Fruit fly (Drosophila melanogaster) whole organism, prepupa: ENCODE data around the gene Ssl2.

Source experiments
- Blimp-1 ChIP-seq: fragments of 200-800 bp; sonication (Bioruptor generic); optimal IDR thresholded peaks from 3 replicates; lab custom pipeline; 2017; ENCODE audit warnings: missing biosample characterization, missing genetic modification characterization, mild to moderate bottlenecking, moderate library complexity, missing genetic modification reagents
- CG10631 ChIP-seq: fragments of 200-800 bp; sonication (Bioruptor generic); optimal IDR thresholded peaks from 2 replicates; lab custom pipeline; 2016; ENCODE audit warnings: missing biosample characterization, missing genetic modification characterization
- CG10669 ChIP-seq: fragments of 200-800 bp; sonication (Bioruptor generic); optimal IDR thresholded peaks from 3 replicates; lab custom pipeline; 2018; ENCODE audit warnings: missing biosample characterization, mild to moderate bottlenecking, missing genetic modification characterization, moderate library complexity
- CG11762 ChIP-seq: fragments of 200-800 bp; sonication (Bioruptor generic); optimal IDR thresholded peaks from 3 replicates; lab custom pipeline; 2016; ENCODE audit warnings: missing biosample characterization, missing genetic modification characterization; ENCODE audit not compliant: insufficient read depth
- CG15336 ChIP-seq: fragments of 200-800 bp; sonication (Bioruptor generic); IDR thresholded peaks from 2 replicates; pipeline ENCODE4 v1.3.6; 2022; ENCODE audit warnings: missing biosample characterization, missing genetic modification characterization
- CG1621 ChIP-seq: fragments of 200-800 bp; sonication (Bioruptor generic); optimal IDR thresholded peaks from 3 replicates; lab custom pipeline; 2018; ENCODE audit warnings: missing biosample characterization, mild to moderate bottlenecking, missing genetic modification characterization
- CG3032 ChIP-seq: fragments of 200-800 bp; optimal IDR thresholded peaks from 2 replicates; lab custom pipeline; 2019; ENCODE audit warnings: missing biosample characterization, mild to moderate bottlenecking, missing genetic modification characterization, moderate library complexity
- CG32006 ChIP-seq: fragments of 200-800 bp; sonication (Bioruptor generic); optimal IDR thresholded peaks from 3 replicates; lab custom pipeline; 2017; ENCODE audit warnings: missing biosample characterization, mild to moderate bottlenecking, missing genetic modification characterization
- CG3919 ChIP-seq: fragments of 200-800 bp; sonication (Bioruptor generic); optimal IDR thresholded peaks from 3 replicates; lab custom pipeline; 2016; ENCODE audit warnings: missing biosample characterization, missing genetic modification characterization
- CG6163 ChIP-seq: fragments of 200-800 bp; sonication (Bioruptor generic); IDR thresholded peaks from 3 replicates; pipeline ENCODE4 v1.3.6; 2022; ENCODE audit warnings: missing biosample characterization, missing genetic modification characterization
- CG6276 ChIP-seq: fragments of 200-800 bp; sonication (Bioruptor generic); optimal IDR thresholded peaks from 2 replicates; lab custom pipeline; 2017; ENCODE audit warnings: missing biosample characterization, mild to moderate bottlenecking, missing genetic modification characterization
- CG6808 ChIP-seq: fragments of 200-800 bp; sonication (Bioruptor generic); optimal IDR thresholded peaks from 3 replicates; lab custom pipeline; 2017; ENCODE audit warnings: missing biosample characterization, missing genetic modification characterization, mild to moderate bottlenecking, moderate library complexity, missing genetic modification reagents
- CG6854 ChIP-seq: fragments of 200-800 bp; sonication (Bioruptor generic); optimal IDR thresholded peaks from 2 replicates; lab custom pipeline; 2017; ENCODE audit warnings: missing biosample characterization, mild to moderate bottlenecking, missing genetic modification characterization
- CG7368 ChIP-seq: fragments of 200-800 bp; sonication (Bioruptor generic); optimal IDR thresholded peaks from 3 replicates; lab custom pipeline; 2016; ENCODE audit warnings: missing biosample characterization, missing genetic modification characterization
- CG8632 ChIP-seq: fragments of 200-800 bp; sonication (Bioruptor generic); optimal IDR thresholded peaks from 3 replicates; lab custom pipeline; 2016; ENCODE audit warnings: missing biosample characterization, missing genetic modification characterization
- CG9139 ChIP-seq: fragments of 200-800 bp; sonication (Bioruptor generic); optimal IDR thresholded peaks from 3 replicates; lab custom pipeline; 2017; ENCODE audit warnings: missing biosample characterization, mild to moderate bottlenecking, missing genetic modification characterization
- Eip75B ChIP-seq: fragments of 200-800 bp; sonication (Bioruptor generic); optimal IDR thresholded peaks from 3 replicates; lab custom pipeline; 2016; ENCODE audit warnings: missing biosample characterization, missing genetic modification characterization
- Eip78C ChIP-seq: fragments of 200-800 bp; sonication (Bioruptor generic); peaks from one replicate; lab custom pipeline; 2016; ENCODE audit warnings: missing biosample characterization, missing genetic modification characterization
- Eip93F ChIP-seq: fragments of 200-800 bp; sonication (Bioruptor generic); optimal IDR thresholded peaks from 2 replicates; lab custom pipeline; 2016; ENCODE audit warnings: missing biosample characterization, mild to moderate bottlenecking, missing genetic modification characterization
- Ets21C ChIP-seq: fragments of 200-800 bp; sonication (Bioruptor generic); optimal IDR thresholded peaks from 3 replicates; lab custom pipeline; 2016; ENCODE audit warnings: missing biosample characterization, missing genetic modification characterization
- Ets96B ChIP-seq: fragments of 200-800 bp; optimal IDR thresholded peaks from 2 replicates; lab custom pipeline; 2019; ENCODE audit warnings: missing biosample characterization, mild to moderate bottlenecking, missing genetic modification characterization, moderate library complexity
- Gug ChIP-seq: fragments of 200-800 bp; sonication (Bioruptor generic); IDR thresholded peaks from 2 replicates; pipeline ENCODE4 v1.3.6; 2022; ENCODE audit warnings: missing biosample characterization, missing genetic modification characterization
- Hr38 ChIP-seq: sonication (Bioruptor generic); optimal IDR thresholded peaks from 2 replicates; lab custom pipeline; 2016; ENCODE audit warnings: missing biosample characterization, missing genetic modification characterization
- Hr39 ChIP-seq: fragments of 200-800 bp; sonication (Bioruptor generic); optimal IDR thresholded peaks from 2 replicates; lab custom pipeline; 2016; ENCODE audit warnings: missing biosample characterization, missing genetic modification characterization
- Met ChIP-seq: fragments of 200-800 bp; sonication (Bioruptor generic); optimal IDR thresholded peaks from 3 replicates; lab custom pipeline; 2016; ENCODE audit warnings: missing biosample characterization, missing genetic modification characterization
- OdsH ChIP-seq: fragments of 200-800 bp; sonication (Bioruptor generic); optimal IDR thresholded peaks from 3 replicates; lab custom pipeline; 2016; ENCODE audit warnings: missing biosample characterization, missing genetic modification characterization
- Smox ChIP-seq: fragments of 200-800 bp; sonication (Bioruptor generic); optimal IDR thresholded peaks from 3 replicates; lab custom pipeline; 2016; ENCODE audit warnings: missing biosample characterization, missing genetic modification characterization
- Sox102F ChIP-seq: fragments of 200-800 bp; sonication (Bioruptor generic); optimal IDR thresholded peaks from 2 replicates; lab custom pipeline; 2016; ENCODE audit warnings: missing biosample characterization, mild to moderate bottlenecking, missing genetic modification characterization
- Sox14 ChIP-seq: fragments of 200-800 bp; sonication (Bioruptor generic); optimal IDR thresholded peaks from 3 replicates; lab custom pipeline; 2016; ENCODE audit warnings: missing biosample characterization, missing genetic modification characterization
- Sox15 ChIP-seq: fragments of 200-800 bp; sonication (Bioruptor generic); optimal IDR thresholded peaks from 3 replicates; lab custom pipeline; 2016; ENCODE audit warnings: missing biosample characterization, missing genetic modification characterization
- achi ChIP-seq: fragments of 200-800 bp; sonication (Bioruptor generic); optimal IDR thresholded peaks from 3 replicates; lab custom pipeline; 2016; ENCODE audit warnings: missing biosample characterization, missing genetic modification characterization
- acj6 ChIP-seq: fragments of 200-800 bp; sonication (Bioruptor generic); optimal IDR thresholded peaks from 3 replicates; lab custom pipeline; 2016; ENCODE audit warnings: missing biosample characterization, missing genetic modification characterization
- cyc ChIP-seq: fragments of 200-800 bp; sonication (Bioruptor generic); optimal IDR thresholded peaks from 3 replicates; lab custom pipeline; 2016; ENCODE audit warnings: missing biosample characterization, missing genetic modification characterization
- dac ChIP-seq: fragments of 200-800 bp; sonication (Bioruptor generic); optimal IDR thresholded peaks from 2 replicates; lab custom pipeline; 2017; ENCODE audit warnings: missing biosample characterization, mild to moderate bottlenecking, missing genetic modification characterization
- dsx ChIP-seq: fragments of 200-800 bp; optimal IDR thresholded peaks from 3 replicates; lab custom pipeline; 2019; ENCODE audit warnings: missing biosample characterization, mild to moderate bottlenecking, missing genetic modification characterization, moderate library complexity; ENCODE audit not compliant: poor library complexity, severe bottlenecking
- eg ChIP-seq: fragments of 200-800 bp; sonication (Bioruptor generic); IDR thresholded peaks from 3 replicates; pipeline ENCODE4 v1.3.6; 2022; ENCODE audit warnings: missing biosample characterization, missing genetic modification characterization
- esn ChIP-seq: fragments of 200-800 bp; sonication (Bioruptor generic); optimal IDR thresholded peaks from 2 replicates; lab custom pipeline; 2016; ENCODE audit warnings: missing biosample characterization, mild to moderate bottlenecking, missing genetic modification characterization, moderate library complexity
- fd59A ChIP-seq: fragments of 200-800 bp; sonication (Bioruptor generic); optimal IDR thresholded peaks from 2 replicates; lab custom pipeline; 2017; ENCODE audit warnings: missing biosample characterization, mild to moderate bottlenecking, missing genetic modification characterization, missing genetic modification reagents
- fkh ChIP-seq: fragments of 200-800 bp; sonication (Bioruptor generic); optimal IDR thresholded peaks from 3 replicates; lab custom pipeline; 2017; ENCODE audit warnings: missing biosample characterization, mild to moderate bottlenecking, missing genetic modification characterization, moderate library complexity
- lz ChIP-seq: fragments of 200-800 bp; sonication (Bioruptor generic); optimal IDR thresholded peaks from 3 replicates; lab custom pipeline; 2016; ENCODE audit warnings: missing biosample characterization, missing genetic modification characterization
- pdm3 ChIP-seq: fragments of 200-800 bp; sonication (Bioruptor generic); optimal IDR thresholded peaks from 3 replicates; lab custom pipeline; 2016; ENCODE audit warnings: missing biosample characterization, missing genetic modification characterization
- salr ChIP-seq, 2 experiments: fragments of 200-800 bp; sonication (Bioruptor generic); optimal IDR thresholded peaks; 3 replicates each; lab custom pipeline; 2016 to 2018; ENCODE audit warnings: missing biosample characterization in 2 of 2, missing genetic modification characterization in 2 of 2, mild to moderate bottlenecking in 1 of 2
- spab ChIP-seq: fragments of 200-800 bp; sonication (Bioruptor generic); optimal IDR thresholded peaks from 2 replicates; lab custom pipeline; 2017; ENCODE audit warnings: missing biosample characterization, mild to moderate bottlenecking, missing genetic modification characterization, missing genetic modification reagents
- ss ChIP-seq, 2 experiments: fragments of 200-800 bp; sonication (Bioruptor generic); optimal IDR thresholded peaks; 2 replicates in 1 of 2; 3 replicates in 1 of 2; lab custom pipeline; 2017 to 2018; ENCODE audit warnings: mild to moderate bottlenecking in 2 of 2, missing biosample characterization in 2 of 2, missing genetic modification characterization in 2 of 2, moderate library complexity in 1 of 2
- topi ChIP-seq: fragments of 200-800 bp; sonication (Bioruptor generic); optimal IDR thresholded peaks from 3 replicates; lab custom pipeline; 2016; ENCODE audit warnings: missing biosample characterization, missing genetic modification characterization

Ssl2 gene

DNA sequence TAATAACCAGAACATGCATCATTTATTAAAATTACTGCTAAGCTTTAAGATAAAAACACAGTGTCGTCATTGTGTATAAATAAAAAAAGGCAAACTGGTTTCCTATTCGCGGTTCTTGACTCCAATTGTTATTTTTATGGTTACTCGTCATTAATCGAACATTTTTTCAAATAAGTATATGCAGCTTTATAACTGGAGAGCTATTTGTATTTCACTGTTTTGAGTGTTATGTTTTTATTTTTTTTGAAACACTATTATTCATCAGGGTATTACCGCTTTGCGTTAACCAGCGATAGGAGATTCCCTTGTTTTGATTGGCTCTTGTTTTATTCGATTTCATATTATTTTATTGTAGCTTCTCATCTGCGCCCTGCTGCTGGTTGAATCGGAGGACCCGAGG is 21.3 kb downstream of the Ssl2 start:
- TF ChIP-seq Sox14 (GFP tag; lab: Kevin White, UChicago) = no peak
- no peak for TF ChIP-seq CG9139
- TF ChIP-seq achi (GFP tag; lab: Kevin White, UChicago) = peak; percentile 1
- no peak for TF ChIP-seq Blimp-1 (GFP tag; lab: Kevin White, UChicago)
- no peak for TF ChIP-seq Met (GFP tag; lab: Kevin White, UChicago)
- TF ChIP-seq Smox (GFP tag; lab: Kevin White, UChicago) = no peak
- peak; percentile 45 for TF ChIP-seq fd59A (GFP tag; lab: Kevin White, UChicago)
- no peak for TF ChIP-seq CG6276 (GFP tag; lab: Kevin White, UChicago)
- TF ChIP-seq CG10631 (GFP tag; lab: Kevin White, UChicago) = peak; percentile 24
- TF ChIP-seq ss (GFP tag; optimal IDR thresholded peaks at IDR 0.05; lab: Kevin White, UChicago) = peak; percentile 10 to 63
- TF ChIP-seq Ets96B (tag; lab: Kevin White, UChicago) = peak; percentile 56
- no peak for TF ChIP-seq Sox15
- no peak for TF ChIP-seq Eip75B (GFP tag; lab: Kevin White, UChicago)
- no peak for TF ChIP-seq esn (GFP tag; lab: Kevin White, UChicago)
- TF ChIP-seq CG8632 (GFP tag; lab: Kevin White, UChicago) = no peak
- TF ChIP-seq OdsH = peak; percentile 15
- TF ChIP-seq spab = peak; percentile 32
- TF ChIP-seq Hr39 (GFP tag; lab: Kevin White, UChicago) = no peak
- no peak for TF ChIP-seq Gug (GFP tag; lab: Robert Waterston, UW)
- no peak for TF ChIP-seq Sox102F (GFP tag; lab: Kevin White, UChicago)
- TF ChIP-seq eg = no peak
- TF ChIP-seq CG15336 (GFP tag; lab: Robert Waterston, UW) = no peak
- TF ChIP-seq dac (GFP tag; lab: Kevin White, UChicago) = no peak
- TF ChIP-seq pdm3 = no peak
- no peak for TF ChIP-seq lz (GFP tag; lab: Kevin White, UChicago)
- TF ChIP-seq cyc = no peak
- no peak for TF ChIP-seq CG7368 (GFP tag; lab: Kevin White, UChicago)
- TF ChIP-seq CG6854 (GFP tag; lab: Kevin White, UChicago) = no peak
- TF ChIP-seq Ets21C (GFP tag; lab: Kevin White, UChicago) = no peak
- TF ChIP-seq CG10669 (GFP tag; lab: Kevin White, UChicago) = peak; percentile 47
- no peak for TF ChIP-seq CG1621 (tag; lab: Kevin White, UChicago)
- peak in 1 of 2 experiments; percentile 5 for TF ChIP-seq salr (GFP tag; optimal IDR thresholded peaks at IDR 0.05; lab: Kevin White, UChicago)
- TF ChIP-seq Hr38 (GFP tag; lab: Kevin White, UChicago) = no peak
- no peak for TF ChIP-seq fkh (GFP tag; lab: Kevin White, UChicago)
- peak; percentile 46 for TF ChIP-seq dsx
- peak; percentile 88 for TF ChIP-seq Eip78C (GFP tag; lab: Kevin White, UChicago)
- TF ChIP-seq CG3919 = no peak
- TF ChIP-seq CG6808 = peak; percentile 47
- TF ChIP-seq CG32006 (GFP tag; lab: Kevin White, UChicago) = peak; percentile 23
- TF ChIP-seq acj6 (GFP tag; lab: Kevin White, UChicago) = no peak
- no peak for TF ChIP-seq CG11762 (GFP tag; lab: Kevin White, UChicago)
- TF ChIP-seq Eip93F (GFP tag; lab: Kevin White, UChicago) = no peak
- no peak for TF ChIP-seq CG6163 (GFP tag; lab: Robert Waterston, UW)
- no peak for TF ChIP-seq topi (GFP tag; lab: Kevin White, UChicago)
- TF ChIP-seq CG3032 (tag; lab: Kevin White, UChicago) = peak; percentile 51
